Worm (Caenorhabditis elegans): ENCODE measurements around the gene srg-45.

The srg-45 gene

DNA sequence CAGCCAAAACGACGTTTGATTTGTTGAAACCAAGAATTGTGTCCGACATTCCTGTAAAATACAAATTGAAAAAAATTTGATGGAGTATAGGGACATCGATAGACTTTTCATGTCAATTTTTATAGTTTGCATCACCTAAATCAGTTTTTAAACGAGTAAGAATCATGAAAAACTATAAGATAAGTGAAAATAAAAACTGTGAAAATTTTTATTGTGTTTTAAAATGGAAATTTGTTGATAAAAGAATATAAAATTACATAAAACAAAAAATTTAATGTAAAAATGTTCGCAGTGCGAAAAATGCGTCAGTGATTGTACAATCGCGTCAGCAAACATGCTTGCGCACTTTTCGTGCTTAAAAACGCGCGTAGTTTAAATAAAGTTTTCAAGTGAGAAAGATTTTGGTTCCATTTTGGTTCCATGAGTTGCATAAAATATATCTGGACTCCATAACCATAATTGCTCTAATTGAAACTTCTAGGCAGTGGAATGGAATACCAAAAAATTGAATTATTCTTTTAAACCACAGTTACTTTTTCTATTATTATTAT lies 36.2 kb downstream of the srg-45 start, which contains the start of gene tomm-20 (continued):
- TF ChIP-seq mel-28 (tag; optimal IDR thresholded peaks at IDR 0.05; ENCODE audit: borderline replicate concordance) (no peak), egrh-3 (GFP tag; IDR thresholded peaks at IDR 0.05) (no peak), aptf-3 (GFP tag; IDR thresholded peaks at IDR 0.05) (no peak), lag-1 (GFP tag; IDR thresholded peaks at IDR 0.05) (no peak), ztf-25 (GFP tag; IDR thresholded peaks at IDR 0.05) (no peak), Y53F4B.3 (GFP tag; IDR thresholded peaks at IDR 0.05) (no peak), F39B2.1 (GFP tag; IDR thresholded peaks at IDR 0.05) (no peak), unc-130 (GFP tag; optimal IDR thresholded peaks at IDR 0.05) (peak; percentile 69), let-526 (GFP tag; IDR thresholded peaks at IDR 0.05) (no peak), nhr-120 (GFP tag; IDR thresholded peaks at IDR 0.05) (no peak)

DNA sequence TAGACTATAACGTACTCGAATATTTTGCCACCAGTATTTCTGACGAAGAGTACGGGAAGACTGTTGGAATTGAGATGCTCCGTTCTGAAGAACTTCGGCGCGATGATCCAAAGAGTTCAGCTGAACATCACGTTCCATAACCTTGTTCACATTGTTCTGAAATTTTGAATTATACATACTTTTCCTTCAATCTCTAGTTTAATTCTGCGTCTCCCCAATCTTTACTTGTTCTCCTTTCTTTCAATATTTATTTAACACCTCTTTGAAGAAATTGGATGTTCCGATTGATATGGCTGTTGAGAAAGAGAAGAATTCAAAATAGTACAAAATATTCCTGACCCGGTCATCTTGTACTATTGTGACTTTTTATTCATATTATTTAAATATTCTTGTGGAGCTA lies 37.6 kb downstream of the srg-45 start, which contains the start of gene F23H12.3:
Gene F23H12.3 (plus strand): TSS at position 301 of the 400 bp plus-strand sequence.
- no peak for TF ChIP-seq chd-7 (tag; optimal IDR thresholded peaks at IDR 0.05)

- TF ChIP-seq lin-54 (GFP tag; optimal IDR thresholded peaks at IDR 0.05), result no peak
- TF ChIP-seq nhr-90 (tag; optimal IDR thresholded peaks at IDR 0.05), result no peak
- no peak for TF ChIP-seq hmg-20 (GFP tag; IDR thresholded peaks at IDR 0.05)
Measured at ce11 chrV:12345808-12346207, 38.5 kb downstream of the srg-45 start, which contains the start of gene snb-2. Gene snb-2 (minus strand): TSS chrV:12345908.

- TF ChIP-seq nhr-80 (tag; optimal IDR thresholded peaks at IDR 0.05) (peak; percentile 37), hlh-26 (GFP tag; conservative IDR thresholded peaks at IDR 0.05) (no peak)
Measured at ce11 chrV:12347854-12348253, 40.6 kb downstream of the srg-45 start.

- TF ChIP-seq B0035.1 (tag; optimal IDR thresholded peaks at IDR 0.05), result no peak
- no peak for TF ChIP-seq fkh-3 (tag; optimal IDR thresholded peaks at IDR 0.05)
- TF ChIP-seq F33H1.4 (GFP tag; IDR thresholded peaks at IDR 0.05), result no peak
- no peak for TF ChIP-seq lsy-27 (tag; optimal IDR thresholded peaks at IDR 0.05; ENCODE audit: borderline replicate concordance, insufficient read depth)
- TF ChIP-seq K11D2.4 (GFP tag; IDR thresholded peaks at IDR 0.05), result no peak
- no peak for TF ChIP-seq hmg-20 (GFP tag; IDR thresholded peaks at IDR 0.05)
- TF ChIP-seq sdz-38 (tag; optimal IDR thresholded peaks at IDR 0.05), result no peak
- no peak for TF ChIP-seq F22D6.2 (tag; optimal IDR thresholded peaks at IDR 0.05)
- TF ChIP-seq nhr-179 (tag; optimal IDR thresholded peaks at IDR 0.05), result no peak
- no peak for TF ChIP-seq ztf-25 (GFP tag; IDR thresholded peaks at IDR 0.05)
- TF ChIP-seq nhr-90 (tag; optimal IDR thresholded peaks at IDR 0.05), result no peak
- TF ChIP-seq attf-5 (GFP tag; optimal IDR thresholded peaks at IDR 0.05), result no peak
- no peak for TF ChIP-seq F23B12.7 (tag; optimal IDR thresholded peaks at IDR 0.05; ENCODE audit: insufficient read depth)
- TF ChIP-seq snpc-4 (GFP tag; optimal IDR thresholded peaks at IDR 0.05), result no peak
- no peak for TF ChIP-seq snpc-4 (tag; optimal IDR thresholded peaks at IDR 0.05)
- no peak for TF ChIP-seq lin-40 (tag; optimal IDR thresholded peaks at IDR 0.05)
- no peak for TF ChIP-seq madf-3 (GFP tag; IDR thresholded peaks at IDR 0.05)
- no peak for TF ChIP-seq tbp1 (GFP tag; optimal IDR thresholded peaks at IDR 0.05)
Measured at ce11 chrV:12349365-12349764, 42.1 kb downstream of the srg-45 start.

DNA sequence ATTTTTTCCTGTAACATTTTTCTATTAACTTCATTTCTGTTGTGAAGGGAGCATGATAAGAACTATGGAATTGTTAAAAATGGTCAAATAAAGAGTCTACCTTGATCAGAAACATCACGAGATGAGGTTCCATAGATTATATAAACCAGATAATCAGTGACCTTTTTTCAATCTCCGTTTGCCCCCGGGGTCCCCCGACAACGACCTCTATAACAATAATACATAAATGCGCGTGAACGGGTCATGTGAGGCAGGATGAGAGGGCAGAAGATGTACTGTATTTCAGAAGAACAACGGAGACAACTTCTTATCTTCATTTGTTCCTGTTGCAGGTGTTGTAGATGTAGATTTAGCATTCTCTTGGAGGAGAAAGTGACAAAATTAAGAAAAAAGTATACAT lies 44.6 kb downstream of the srg-45 start:
- TF ChIP-seq T26A5.8 (tag; optimal IDR thresholded peaks at IDR 0.05) (no peak), lin-26 (GFP tag; IDR thresholded peaks at IDR 0.05) (0 out of 2 replicates have a peak, but pooled peaks have one; percentile 12)

All from whole organism, young adult.